Fruit fly (Drosophila melanogaster) whole organism, embryonic: Measurements from ENCODE around the gene CG43345.

Source experiments
- ATbp ChIP-seq: fragments of 200-800 bp; sonication (Bioruptor generic); optimal IDR thresholded peaks from 2 replicates; lab custom pipeline; 2017; ENCODE audit warnings: missing biosample characterization, mild to moderate bottlenecking, missing genetic modification characterization, missing genetic modification reagents
- Ada2b ChIP-seq: fragments of 200-800 bp; sonication (Bioruptor generic); IDR thresholded peaks from 2 replicates; pipeline ENCODE4 v1.3.6; 2022; ENCODE audit warnings: missing biosample characterization, missing genetic modification characterization
- Bdp1 ChIP-seq: fragments of 200-800 bp; sonication (Bioruptor generic); optimal IDR thresholded peaks from 3 replicates; lab custom pipeline; 2016; ENCODE audit warnings: missing biosample characterization, missing genetic modification characterization
- CG10147 ChIP-seq: fragments of 200-800 bp; sonication (Bioruptor generic); optimal IDR thresholded peaks from 2 replicates; lab custom pipeline; 2019; ENCODE audit warnings: missing biosample characterization, mild to moderate bottlenecking, missing genetic modification characterization, moderate library complexity
- CG1024 ChIP-seq: fragments of 200-800 bp; sonication (Bioruptor generic); IDR thresholded peaks from 2 replicates; pipeline ENCODE4 v1.3.6; 2022; ENCODE audit warnings: missing biosample characterization, missing genetic modification characterization
- CG10321 ChIP-seq: fragments of 200-800 bp; sonication (Bioruptor generic); IDR thresholded peaks from 2 replicates; pipeline ENCODE4 v1.3.6; 2022; ENCODE audit warnings: missing biosample characterization, missing genetic modification characterization
- CG10979 ChIP-seq: fragments of 200-800 bp; sonication (Bioruptor generic); optimal IDR thresholded peaks from 2 replicates; lab custom pipeline; 2018; ENCODE audit warnings: missing biosample characterization, mild to moderate bottlenecking, missing genetic modification characterization, moderate library complexity
- CG12071 ChIP-seq: fragments of 200-800 bp; sonication (Bioruptor generic); optimal IDR thresholded peaks from 3 replicates; lab custom pipeline; 2018; ENCODE audit warnings: missing biosample characterization, mild to moderate bottlenecking, missing genetic modification characterization
- CG12299 ChIP-seq: fragments of 200-800 bp; sonication (Bioruptor generic); optimal IDR thresholded peaks from 2 replicates; lab custom pipeline; 2018; ENCODE audit warnings: missing biosample characterization, mild to moderate bottlenecking, missing genetic modification characterization
- CG13894 ChIP-seq: fragments of 200-800 bp; sonication (Bioruptor generic); optimal IDR thresholded peaks from 3 replicates; lab custom pipeline; 2018; ENCODE audit warnings: missing biosample characterization, mild to moderate bottlenecking, missing genetic modification characterization, moderate library complexity
- CG14050 ChIP-seq: fragments of 200-800 bp; sonication (Bioruptor generic); IDR thresholded peaks from 3 replicates; pipeline ENCODE4 v1.3.6; 2022; ENCODE audit warnings: missing biosample characterization, missing genetic modification characterization
- CG14860 ChIP-seq: fragments of 200-800 bp; sonication (Bioruptor generic); IDR thresholded peaks from 3 replicates; pipeline ENCODE4 v1.3.6; 2022; ENCODE audit warnings: missing biosample characterization, missing genetic modification characterization; ENCODE audit not compliant: partially characterized antibody
- CG15073 ChIP-seq: fragments of 200-800 bp; sonication (Bioruptor generic); optimal IDR thresholded peaks from 2 replicates; lab custom pipeline; 2016; ENCODE audit warnings: missing biosample characterization, missing genetic modification characterization
- CG1832 ChIP-seq: fragments of 200-800 bp; sonication (Bioruptor generic); optimal IDR thresholded peaks from 2 replicates; lab custom pipeline; 2017; ENCODE audit warnings: missing biosample characterization, mild to moderate bottlenecking, missing genetic modification characterization, inconsistent platforms
- CG31441 ChIP-seq: fragments of 200-800 bp; sonication (Bioruptor generic); IDR thresholded peaks from 2 replicates; pipeline ENCODE4 v1.3.6; 2022; ENCODE audit warnings: missing biosample characterization, missing genetic modification characterization
- CG33213 ChIP-seq: fragments of 200-800 bp; sonication (Bioruptor generic); optimal IDR thresholded peaks from 3 replicates; lab custom pipeline; 2016; ENCODE audit warnings: missing biosample characterization, missing genetic modification characterization
- CG3407 ChIP-seq: fragments of 200-800 bp; sonication (Bioruptor generic); optimal IDR thresholded peaks from 2 replicates; lab custom pipeline; 2018; ENCODE audit warnings: missing biosample characterization, mild to moderate bottlenecking, missing genetic modification characterization
- CG3726 ChIP-seq: fragments of 200-800 bp; sonication (Bioruptor generic); IDR thresholded peaks from 3 replicates; pipeline ENCODE4, ENCODE4 v1.3.6; 2022; ENCODE audit warnings: missing biosample characterization, missing genetic modification characterization
- CG4404 ChIP-seq: fragments of 200-800 bp; sonication (Bioruptor generic); IDR thresholded peaks from 2 replicates; pipeline ENCODE4 v1.3.6; 2022; ENCODE audit warnings: missing biosample characterization, missing genetic modification characterization
- CG6765 ChIP-seq: fragments of 200-800 bp; sonication (Bioruptor generic); optimal IDR thresholded peaks from 3 replicates; lab custom pipeline; 2017; ENCODE audit warnings: missing biosample characterization, mild to moderate bottlenecking, missing genetic modification characterization
- CG7271 ChIP-seq: fragments of 200-800 bp; sonication (Bioruptor generic); optimal IDR thresholded peaks from 2 replicates; lab custom pipeline; 2018; ENCODE audit warnings: missing biosample characterization, mild to moderate bottlenecking, missing genetic modification characterization, moderate library complexity
- CG8478 ChIP-seq: fragments of >200 bp; optimal IDR thresholded peaks from 2 replicates; lab custom pipeline; 2018
- CG9437 ChIP-seq: fragments of 200-800 bp; sonication (Bioruptor generic); optimal IDR thresholded peaks from 2 replicates; lab custom pipeline; 2018; ENCODE audit warnings: missing biosample characterization, mild to moderate bottlenecking, missing genetic modification characterization
- Chrac-16 ChIP-seq: fragments of 200-800 bp; sonication (Bioruptor generic); optimal IDR thresholded peaks from 3 replicates; lab custom pipeline; 2016; ENCODE audit warnings: missing biosample characterization, missing genetic modification characterization
- Deaf1 ChIP-seq: fragments of 200-800 bp; optimal IDR thresholded peaks from 3 replicates; lab custom pipeline; 2019; ENCODE audit warnings: missing biosample characterization, mild to moderate bottlenecking, missing genetic modification characterization, moderate library complexity
- Doc3 ChIP-seq: fragments of 200-800 bp; sonication (Bioruptor generic); IDR thresholded peaks from 3 replicates; pipeline ENCODE4 v1.3.6; 2022; ENCODE audit warnings: missing biosample characterization, missing genetic modification characterization; ENCODE audit not compliant: partially characterized antibody
- Eip74EF ChIP-seq, 2 experiments: fragments of 200-800 bp in 1 of 2; fragments of >200 bp in 1 of 2; sonication (Bioruptor generic) in 1 of 2; optimal IDR thresholded peaks; 2 replicates each; lab custom pipeline; 2017 to 2019; ENCODE audit warnings: missing biosample characterization in 2 of 2, missing genetic modification characterization in 2 of 2, mild to moderate bottlenecking in 1 of 2, moderate library complexity in 1 of 2
- GATAe ChIP-seq: fragments of 200-800 bp; sonication (Bioruptor generic); conservative IDR thresholded peaks from 2 replicates; pipeline ENCODE4 v1.3.6; 2022; ENCODE audit warnings: missing biosample characterization, missing genetic modification characterization
- Gsc ChIP-seq: fragments of 200-800 bp; sonication (Bioruptor generic); IDR thresholded peaks from 2 replicates; pipeline ENCODE4 v1.3.6; 2022; ENCODE audit warnings: missing biosample characterization, missing genetic modification characterization
- Gug ChIP-seq: fragments of 200-800 bp; sonication (Bioruptor generic); IDR thresholded peaks from 4 replicates; pipeline ENCODE4 v1.3.6; 2022; ENCODE audit warnings: missing biosample characterization, missing genetic modification characterization
- Lim3 ChIP-seq: fragments of 200-800 bp; sonication (Bioruptor generic); IDR thresholded peaks from 2 replicates; pipeline ENCODE4 v1.3.6; 2022; ENCODE audit warnings: missing biosample characterization, missing genetic modification characterization
- NC2α ChIP-seq: fragments of 200-800 bp; sonication (Bioruptor generic); optimal IDR thresholded peaks from 2 replicates; lab custom pipeline; 2016; ENCODE audit warnings: missing biosample characterization, missing genetic modification characterization
- ac ChIP-seq: fragments of 200-800 bp; sonication (Bioruptor generic); optimal IDR thresholded peaks from 3 replicates; lab custom pipeline; 2017; ENCODE audit warnings: missing biosample characterization, mild to moderate bottlenecking, missing genetic modification characterization
- cas ChIP-seq: fragments of 200-800 bp; sonication (Bioruptor generic); IDR thresholded peaks from 2 replicates; pipeline ENCODE4 v1.3.6; 2022; ENCODE audit warnings: missing biosample characterization, missing genetic modification characterization
- cg ChIP-seq: fragments of 200-800 bp; sonication (Bioruptor generic); optimal IDR thresholded peaks from 3 replicates; lab custom pipeline; 2019; ENCODE audit warnings: missing biosample characterization, mild to moderate bottlenecking, missing genetic modification characterization, moderate library complexity
- cwo ChIP-seq: fragments of 200-800 bp; sonication (Bioruptor generic); optimal IDR thresholded peaks from 3 replicates; lab custom pipeline; 2017; ENCODE audit warnings: missing biosample characterization, missing genetic modification characterization, mild to moderate bottlenecking, moderate library complexity, missing genetic modification reagents
- disco-r ChIP-seq: fragments of 200-800 bp; sonication (Bioruptor generic); optimal IDR thresholded peaks from 2 replicates; lab custom pipeline; 2016; ENCODE audit warnings: missing biosample characterization, missing genetic modification characterization
- grn ChIP-seq: fragments of 200-800 bp; sonication (Bioruptor generic); optimal IDR thresholded peaks from 3 replicates; lab custom pipeline; 2017; ENCODE audit warnings: missing biosample characterization, missing genetic modification characterization
- gsb ChIP-seq: fragments of 200-800 bp; sonication (Bioruptor generic); IDR thresholded peaks from 2 replicates; pipeline ENCODE4 v1.3.6; 2022; ENCODE audit warnings: missing biosample characterization, missing genetic modification characterization
- gsb-n ChIP-seq: fragments of 200-800 bp; sonication (Bioruptor generic); optimal IDR thresholded peaks from 3 replicates; lab custom pipeline; 2018; ENCODE audit warnings: missing biosample characterization, mild to moderate bottlenecking, missing genetic modification characterization
- hkb ChIP-seq, 2 experiments: fragments of 200-800 bp in 1 of 2; fragments of >200 bp in 1 of 2; sonication (Bioruptor generic) in 1 of 2; IDR thresholded peaks in 1 of 2; optimal IDR thresholded peaks in 1 of 2; 2 replicates each; pipeline versions ENCODE4 v1.3.6 to Lab custom; 2017 to 2022; ENCODE audit warnings: missing biosample characterization in 1 of 2, missing genetic modification characterization in 1 of 2
- mld ChIP-seq: fragments of 200-800 bp; sonication (Bioruptor generic); IDR thresholded peaks from 3 replicates; pipeline ENCODE4 v1.3.6; 2022; ENCODE audit warnings: missing biosample characterization, missing genetic modification characterization; ENCODE audit not compliant: partially characterized antibody
- org-1 ChIP-seq: fragments of 200-800 bp; sonication (Bioruptor generic); optimal IDR thresholded peaks from 2 replicates; lab custom pipeline; 2017; ENCODE audit warnings: missing biosample characterization, missing genetic modification characterization
- ro ChIP-seq: fragments of 200-800 bp; sonication (Bioruptor generic); IDR thresholded peaks from 2 replicates; pipeline ENCODE4 v1.3.6; 2022; ENCODE audit warnings: missing biosample characterization, missing genetic modification characterization
- sens ChIP-seq: fragments of 200-800 bp; sonication (Bioruptor generic); peaks from one replicate; lab custom pipeline; 2016; ENCODE audit warnings: missing biosample characterization, missing genetic modification characterization
- slbo ChIP-seq: fragments of 200-800 bp; sonication (Bioruptor generic); IDR thresholded peaks from 2 replicates; pipeline ENCODE4 v1.3.6; 2022; ENCODE audit warnings: missing biosample characterization, missing genetic modification characterization
- tio ChIP-seq: fragments of 200-800 bp; sonication (Bioruptor generic); optimal IDR thresholded peaks from 2 replicates; lab custom pipeline; 2017; ENCODE audit warnings: missing biosample characterization, missing genetic modification characterization, inconsistent platforms
- unc-4 ChIP-seq: fragments of 200-800 bp; sonication (Bioruptor generic); IDR thresholded peaks from 2 replicates; pipeline ENCODE4 v1.3.6; 2022; ENCODE audit warnings: missing biosample characterization, missing genetic modification characterization; ENCODE audit not compliant: partially characterized antibody
- vfl ChIP-seq: fragments of 200-800 bp; sonication (Bioruptor generic); optimal IDR thresholded peaks from 2 replicates; lab custom pipeline; 2016; ENCODE audit warnings: missing biosample characterization, missing genetic modification characterization
- zen2 ChIP-seq: fragments of 200-800 bp; sonication (Bioruptor generic); IDR thresholded peaks from 3 replicates; pipeline ENCODE4 v1.3.6; 2022; ENCODE audit warnings: missing biosample characterization, missing genetic modification characterization; ENCODE audit not compliant: partially characterized antibody

CG43345 gene

DNA sequence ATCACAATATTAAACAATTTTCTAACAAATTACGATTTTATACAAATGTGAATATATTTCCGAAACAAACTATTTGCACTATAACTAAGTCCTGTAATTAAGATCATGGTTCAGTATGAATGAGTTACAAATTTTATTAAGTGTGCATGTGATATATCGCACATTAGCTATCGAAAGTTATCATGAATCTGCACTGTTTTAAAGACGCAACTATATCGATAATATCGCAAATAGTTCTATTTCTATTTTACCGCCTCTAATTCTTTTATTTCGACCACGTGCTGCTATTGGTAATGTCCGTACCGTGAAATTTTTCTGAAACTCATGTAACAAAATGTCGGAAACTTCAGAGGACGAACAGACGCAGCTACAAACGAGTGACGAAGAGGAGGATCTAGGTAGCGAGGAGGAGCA lies 25.4 kb downstream of the CG43345 start, which contains the start of gene pths (continued):
- TF ChIP-seq gsb-n (no peak), ro (no peak), Chrac-16 (GFP tag; lab: Kevin White, UChicago) (peak; percentile 40), CG10321 (GFP tag; lab: Robert Waterston, UW) (no peak), CG7271 (tag; lab: Kevin White, UChicago) (no peak), ATbp (GFP tag; lab: Kevin White, UChicago) (no peak), CG10979 (tag; lab: Kevin White, UChicago) (no peak), CG12071 (no peak), CG4404 (GFP tag; lab: Robert Waterston, UW) (no peak; the same call in 1 of the 2 replicates), CG3407 (no peak), vfl (no peak), CG15073 (no peak), CG31441 (no peak), gsb (no peak), mld (GFP tag; lab: Robert Waterston, UW) (no peak; the same call in 2 of the 3 replicates), CG3726 (GFP tag; lab: Robert Waterston, UW) (no peak), org-1 (GFP tag; lab: Kevin White, UChicago) (no peak), CG14050 (GFP tag; lab: Robert Waterston, UW) (no peak), slbo (GFP tag; lab: Robert Waterston, UW) (peak; percentile 75), tio (GFP tag; lab: Kevin White, UChicago) (no peak), Ada2b (GFP tag; lab: Robert Waterston, UW) (0 out of 2 replicates have a peak, but pooled peaks have one; percentile 24), CG33213 (GFP tag; lab: Kevin White, UChicago) (peak; percentile 36), Gsc (GFP tag; lab: Robert Waterston, UW) (no peak), Bdp1 (no peak), CG9437 (GFP tag; lab: Kevin White, UChicago) (no peak), zen2 (GFP tag; lab: Robert Waterston, UW) (no peak; the same call in 2 of the 3 replicates), CG1832 (GFP tag; lab: Kevin White, UChicago) (no peak), cwo (no peak), CG10147 (GFP tag; lab: Kevin White, UChicago) (no peak), NC2α (GFP tag; lab: Kevin White, UChicago) (peak; percentile 4), CG6765 (no peak), grn (GFP tag; lab: Kevin White, UChicago) (peak; percentile 45), Gug (GFP tag; lab: Robert Waterston, UW) (no peak), cg (GFP tag; lab: Kevin White, UChicago) (no peak), disco-r (GFP tag; lab: Kevin White, UChicago) (no peak), sens (GFP tag; lab: Kevin White, UChicago) (peak; percentile 87), hkb (optimal IDR thresholded peaks at IDR 0.05; lab: Kevin White, UChicago) (no peak), hkb (GFP tag; IDR thresholded peaks at IDR 0.05; lab: Robert Waterston, UW) (no peak), CG12299 (tag; lab: Kevin White, UChicago) (no peak), CG14860 (GFP tag; lab: Robert Waterston, UW) (peak; percentile 57; the same call in 2 of the 3 replicates), GATAe (GFP tag; lab: Robert Waterston, UW) (no peak), Eip74EF (GFP tag; optimal IDR thresholded peaks at IDR 0.05; lab: Kevin White, UChicago) (no peak), CG8478 (no peak)

dm6 chr2L:21142501-21142849 lies 25.9 kb downstream of the CG43345 start:
- TF ChIP-seq ac (GFP tag; lab: Kevin White, UChicago) = no peak
- no peak for TF ChIP-seq CG13894 (tag; lab: Kevin White, UChicago)
- no peak for TF ChIP-seq Deaf1 (tag; lab: Kevin White, UChicago)
- no peak for TF ChIP-seq cas (GFP tag; lab: Robert Waterston, UW)
- TF ChIP-seq unc-4 (GFP tag; lab: Robert Waterston, UW) = 0 out of 2 replicates have a peak, but pooled peaks have one; percentile 1
- TF ChIP-seq Doc3 (GFP tag; lab: Robert Waterston, UW) = 0 out of 3 replicates have a peak, but pooled peaks have one; percentile 8
- no peak for TF ChIP-seq CG1024 (GFP tag; lab: Robert Waterston, UW)
- no peak for TF ChIP-seq Lim3 (GFP tag; lab: Robert Waterston, UW)
